Worm (Caenorhabditis elegans) whole organism, L4 larva: ENCODE results near the gene srw-15.
"Not testable (repeated sequence)": the region's sequence is repeated elsewhere in the genome, so short reads cannot be mapped to it uniquely, and the experiment has no call there.

Experiments
- ceh-82 ChIP-seq: sonication (generic microtip); optimal IDR thresholded peaks from 2 replicates; lab custom pipeline; 2017; ENCODE audit warnings: missing biosample characterization, missing genetic modification characterization
- unc-39 ChIP-seq: sonication (generic microtip); optimal IDR thresholded peaks from 2 replicates; lab custom pipeline; 2017; ENCODE audit warnings: missing biosample characterization, missing genetic modification characterization

ce11 chrV:15250304-15250703 is 20.0 kb downstream of the srw-15 start, which contains the start of gene srd-28:
- not testable (repeated sequence) for TF ChIP-seq unc-39; ceh-82 (tag; lab: Kevin White, UChicago)
